Fruit fly (Drosophila melanogaster): ENCODE measurements around the gene CG32453.

DNA sequence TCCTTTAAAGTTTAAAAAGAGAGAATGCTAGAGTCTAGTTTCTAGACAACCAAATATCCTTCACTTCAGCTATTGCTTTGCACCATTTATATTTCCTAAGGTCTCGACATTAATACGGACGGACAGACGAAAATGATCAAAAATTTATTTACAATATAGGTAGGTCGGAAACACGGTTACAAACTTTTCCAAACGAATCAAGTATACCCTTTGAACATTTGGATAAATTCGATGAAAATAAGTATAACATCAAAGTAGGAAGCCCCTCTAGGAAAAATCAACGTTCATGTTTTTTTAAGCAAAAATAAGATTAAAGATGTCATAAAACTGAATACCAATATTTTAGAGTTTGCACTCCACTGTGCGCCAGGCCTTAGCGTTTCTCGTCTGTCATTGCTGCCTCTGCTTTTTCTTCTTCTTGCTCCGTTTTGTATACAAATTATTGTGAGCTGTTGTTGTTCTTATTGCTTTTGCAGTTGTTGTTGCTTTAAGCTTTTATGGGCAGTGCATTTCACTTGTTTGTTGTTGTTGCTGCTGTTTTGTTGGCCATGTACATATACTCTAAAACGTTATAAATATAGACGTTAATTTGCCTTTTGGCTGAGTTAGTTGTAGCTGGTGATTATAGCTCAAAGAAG is 46.0 kb downstream of the CG32453 start:
- TF ChIP-seq CG8301 (tag; optimal IDR thresholded peaks at IDR 0.05) (peak; percentile 13), rn (GFP tag; IDR thresholded peaks at IDR 0.05) (no peak), CG15710 (tag; optimal IDR thresholded peaks at IDR 0.05) (peak; percentile 2), CG32121 (GFP tag; IDR thresholded peaks at IDR 0.05) (no peak), Snoo (tag; optimal IDR thresholded peaks at IDR 0.05) (peak; percentile 10), CG13204 (GFP tag; optimal IDR thresholded peaks at IDR 0.05) (no peak), EcR (GFP tag; optimal IDR thresholded peaks at IDR 0.05) (no peak), Ets98B (GFP tag; IDR thresholded peaks at IDR 0.05) (no peak; the same call in 1 of the 2 replicates), CG9948 (tag; optimal IDR thresholded peaks at IDR 0.05) (peak; percentile 15), CG14655 (GFP tag; optimal IDR thresholded peaks at IDR 0.05) (no peak)
